Fruit fly (Drosophila melanogaster) whole organism, embryonic: ENCODE data around the gene CG5381.

Experiments
- Aef1 ChIP-seq: fragments of 200-800 bp; sonication (Bioruptor generic); IDR thresholded peaks from 3 replicates; pipeline ENCODE4 v1.3.6; 2022; ENCODE audit warnings: missing biosample characterization, missing genetic modification characterization
- Bgb ChIP-seq: fragments of 200-800 bp; sonication (Bioruptor generic); IDR thresholded peaks from 2 replicates; pipeline ENCODE4 v1.3.6; 2022; ENCODE audit warnings: missing biosample characterization, missing genetic modification characterization; ENCODE audit not compliant: partially characterized antibody
- C15 ChIP-seq: fragments of 200-800 bp; sonication (Bioruptor generic); IDR thresholded peaks from 3 replicates; pipeline ENCODE4 v1.3.6; 2022; ENCODE audit warnings: missing biosample characterization, missing genetic modification characterization
- CG10462 ChIP-seq: fragments of 200-800 bp; sonication (Bioruptor generic); optimal IDR thresholded peaks from 2 replicates; lab custom pipeline; 2016; ENCODE audit warnings: missing biosample characterization, missing genetic modification characterization
- CG10543 ChIP-seq: fragments of 200-800 bp; sonication (Bioruptor generic); optimal IDR thresholded peaks from 3 replicates; lab custom pipeline; 2017; ENCODE audit warnings: missing biosample characterization, mild to moderate bottlenecking, missing genetic modification characterization, moderate library complexity
- CG11560 ChIP-seq: fragments of 200-800 bp; sonication (Bioruptor generic); IDR thresholded peaks from 3 replicates; pipeline ENCODE4 v1.3.6; 2022; ENCODE audit warnings: missing biosample characterization, missing genetic modification characterization
- CG12659 ChIP-seq: fragments of 200-800 bp; sonication (Bioruptor generic); optimal IDR thresholded peaks from 3 replicates; lab custom pipeline; 2017; ENCODE audit warnings: mild to moderate bottlenecking, missing biosample characterization, missing genetic modification reagents, missing genetic modification characterization
- CG14667 ChIP-seq: fragments of 200-800 bp; sonication (Bioruptor generic); IDR thresholded peaks from 2 replicates; pipeline ENCODE4 v1.3.6; 2022; ENCODE audit warnings: missing biosample characterization, missing genetic modification characterization
- CG15514 ChIP-seq: fragments of 200-800 bp; sonication (Bioruptor generic); optimal IDR thresholded peaks from 3 replicates; lab custom pipeline; 2017; ENCODE audit warnings: missing biosample characterization, missing genetic modification characterization, mild to moderate bottlenecking, moderate library complexity, missing genetic modification reagents
- CG17186 ChIP-seq: fragments of 200-800 bp; sonication (Bioruptor generic); optimal IDR thresholded peaks from 3 replicates; lab custom pipeline; 2017; ENCODE audit warnings: missing biosample characterization, missing genetic modification reagents, missing genetic modification characterization
- CG17829 ChIP-seq: fragments of 200-800 bp; optimal IDR thresholded peaks from 2 replicates; lab custom pipeline; 2019; ENCODE audit warnings: missing biosample characterization, mild to moderate bottlenecking, missing genetic modification characterization, moderate library complexity
- CG2116 ChIP-seq: fragments of 200-800 bp; sonication (Bioruptor generic); optimal IDR thresholded peaks from 3 replicates; lab custom pipeline; 2018; ENCODE audit warnings: missing biosample characterization, mild to moderate bottlenecking, missing genetic modification characterization
- CG31388 ChIP-seq: fragments of 200-800 bp; sonication (Bioruptor generic); optimal IDR thresholded peaks from 2 replicates; lab custom pipeline; 2016; ENCODE audit warnings: missing biosample characterization, missing genetic modification characterization
- CG32767 ChIP-seq: fragments of 200-800 bp; sonication (Bioruptor generic); IDR thresholded peaks from 2 replicates; pipeline ENCODE4 v1.3.6; 2022; ENCODE audit warnings: missing biosample characterization, missing genetic modification characterization
- CG33557 ChIP-seq: fragments of 200-800 bp; sonication (Bioruptor generic); optimal IDR thresholded peaks from 2 replicates; lab custom pipeline; 2019; ENCODE audit warnings: missing biosample characterization, mild to moderate bottlenecking, missing genetic modification characterization, moderate library complexity
- CG3995 ChIP-seq: fragments of 200-800 bp; sonication (Bioruptor generic); optimal IDR thresholded peaks from 3 replicates; lab custom pipeline; 2016; ENCODE audit warnings: missing biosample characterization, missing genetic modification characterization
- CG9437 ChIP-seq: fragments of 200-800 bp; sonication (Bioruptor generic); optimal IDR thresholded peaks from 2 replicates; lab custom pipeline; 2018; ENCODE audit warnings: missing biosample characterization, mild to moderate bottlenecking, missing genetic modification characterization
- Dip3 ChIP-seq: fragments of 200-800 bp; sonication (Bioruptor generic); optimal IDR thresholded peaks from 3 replicates; lab custom pipeline; 2016; ENCODE audit warnings: missing biosample characterization, missing genetic modification characterization
- Dll ChIP-seq: fragments of 200-800 bp; sonication (Bioruptor generic); IDR thresholded peaks from 4 replicates; pipeline ENCODE4 v1.3.6; 2022; ENCODE audit warnings: missing biosample characterization, missing genetic modification characterization; ENCODE audit not compliant: partially characterized antibody
- Drgx ChIP-seq: fragments of 200-800 bp; sonication (Bioruptor generic); IDR thresholded peaks from 2 replicates; pipeline ENCODE4 v1.3.6; 2022; ENCODE audit warnings: missing biosample characterization, missing genetic modification characterization
- E2f2 ChIP-seq: fragments of 200-800 bp; sonication (Bioruptor generic); IDR thresholded peaks from 2 replicates; pipeline ENCODE4 v1.3.6; 2022; ENCODE audit warnings: missing biosample characterization, missing genetic modification characterization
- ERR ChIP-seq: fragments of 200-800 bp; sonication (Bioruptor generic); optimal IDR thresholded peaks from 2 replicates; lab custom pipeline; 2016; ENCODE audit warnings: missing biosample characterization, missing genetic modification characterization
- Ets65A ChIP-seq: fragments of 200-800 bp; sonication (Bioruptor generic); peaks from one replicate; lab custom pipeline; 2016; ENCODE audit warnings: missing biosample characterization, missing genetic modification characterization
- H2.0 ChIP-seq: fragments of 200-800 bp; sonication (Bioruptor generic); IDR thresholded peaks from 2 replicates; pipeline ENCODE4 v1.3.6; 2022; ENCODE audit warnings: missing biosample characterization, missing genetic modification characterization
- Hr39 ChIP-seq: fragments of >200 bp; optimal IDR thresholded peaks from 2 replicates; lab custom pipeline; 2017
- Kr ChIP-seq: fragments of 200-800 bp; sonication (Bioruptor generic); optimal IDR thresholded peaks from 2 replicates; lab custom pipeline; 2017; ENCODE audit warnings: missing biosample characterization, mild to moderate bottlenecking, missing genetic modification characterization
- MBD-R2 ChIP-seq: fragments of 200-800 bp; sonication (Bioruptor generic); IDR thresholded peaks from 2 replicates; pipeline ENCODE4 v1.3.6; 2022; ENCODE audit warnings: missing biosample characterization, missing genetic modification characterization
- Pdp1 ChIP-seq, 2 experiments: fragments of 200-800 bp; sonication (Bioruptor generic); optimal IDR thresholded peaks; 3 replicates each; lab custom pipeline; 2016; ENCODE audit warnings: missing biosample characterization in 2 of 2, missing genetic modification characterization in 2 of 2, mild to moderate bottlenecking in 1 of 2, moderate library complexity in 1 of 2
- Scr ChIP-seq: fragments of 200-800 bp; sonication (Bioruptor generic); IDR thresholded peaks from 2 replicates; pipeline ENCODE4 v1.3.6; 2022; ENCODE audit warnings: missing biosample characterization, missing genetic modification characterization; ENCODE audit not compliant: partially characterized antibody
- Usf ChIP-seq: fragments of 200-800 bp; sonication (Bioruptor generic); optimal IDR thresholded peaks from 2 replicates; lab custom pipeline; 2017; ENCODE audit warnings: missing genotype, missing biosample characterization, missing genetic modification characterization
- al ChIP-seq: fragments of 200-800 bp; sonication (Bioruptor generic); IDR thresholded peaks from 2 replicates; pipeline ENCODE4 v1.3.6; 2022; ENCODE audit warnings: missing biosample characterization, missing genetic modification characterization
- bab2 ChIP-seq: fragments of 200-800 bp; sonication (Bioruptor generic); optimal IDR thresholded peaks from 2 replicates; lab custom pipeline; 2016; ENCODE audit warnings: missing biosample characterization, missing genetic modification characterization
- bigmax ChIP-seq: fragments of 200-800 bp; sonication (Bioruptor generic); optimal IDR thresholded peaks from 2 replicates; lab custom pipeline; 2018; ENCODE audit warnings: missing biosample characterization, mild to moderate bottlenecking, missing genetic modification characterization
- ci ChIP-seq: fragments of 200-800 bp; sonication (Bioruptor generic); IDR thresholded peaks from 3 replicates; pipeline ENCODE4 v1.3.6; 2022; ENCODE audit warnings: missing biosample characterization, missing genetic modification characterization
- da ChIP-seq: fragments of 200-800 bp; sonication (Bioruptor generic); optimal IDR thresholded peaks from 2 replicates; lab custom pipeline; 2016; ENCODE audit warnings: missing biosample characterization, missing genetic modification characterization
- dmrt11E ChIP-seq: fragments of 200-800 bp; sonication (Bioruptor generic); optimal IDR thresholded peaks from 3 replicates; lab custom pipeline; 2018; ENCODE audit warnings: missing biosample characterization, mild to moderate bottlenecking, missing genetic modification characterization, moderate library complexity
- gce ChIP-seq: fragments of 200-800 bp; sonication (Bioruptor generic); IDR thresholded peaks from 3 replicates; pipeline ENCODE4 v1.3.6; 2022; ENCODE audit warnings: missing biosample characterization, missing genetic modification characterization
- grau ChIP-seq: fragments of 200-800 bp; optimal IDR thresholded peaks from 3 replicates; lab custom pipeline; 2019; ENCODE audit warnings: missing biosample characterization, mild to moderate bottlenecking, missing genetic modification characterization, moderate library complexity
- gro ChIP-seq: fragments of 200-800 bp; sonication (Bioruptor generic); optimal IDR thresholded peaks from 2 replicates; lab custom pipeline; 2016; ENCODE audit warnings: missing biosample characterization, missing genetic modification characterization
- lbe ChIP-seq: fragments of 200-800 bp; sonication (Bioruptor generic); optimal IDR thresholded peaks from 2 replicates; lab custom pipeline; 2016; ENCODE audit warnings: missing biosample characterization, mild to moderate bottlenecking, missing genetic modification characterization
- nom ChIP-seq: fragments of 200-800 bp; sonication (Bioruptor generic); optimal IDR thresholded peaks from 2 replicates; lab custom pipeline; 2017; ENCODE audit warnings: missing biosample characterization, missing genetic modification characterization, mild to moderate bottlenecking, moderate library complexity, missing genetic modification reagents
- prd ChIP-seq, 3 experiments: fragments of >200 bp in 2 of 3; fragments of 200-800 bp in 1 of 3; sonication (Bioruptor generic) in 1 of 3; optimal IDR thresholded peaks in 2 of 3; IDR thresholded peaks in 1 of 3; 2 replicates in 2 of 3; 3 replicates in 1 of 3; pipeline versions ENCODE4 v1.3.6 to Lab custom; 2017 to 2022; ENCODE audit warnings: missing biosample characterization in 1 of 3, missing genetic modification characterization in 1 of 3
- pzg ChIP-seq: fragments of 200-800 bp; sonication (Bioruptor generic); optimal IDR thresholded peaks from 3 replicates; lab custom pipeline; 2018; ENCODE audit warnings: missing biosample characterization, mild to moderate bottlenecking, missing genetic modification characterization, moderate library complexity
- row ChIP-seq: fragments of 200-800 bp; sonication (Bioruptor generic); IDR thresholded peaks from 3 replicates; pipeline ENCODE4 v1.3.6; 2022; ENCODE audit warnings: missing biosample characterization, missing genetic modification characterization
- sens ChIP-seq: fragments of 200-800 bp; sonication (Bioruptor generic); peaks from one replicate; lab custom pipeline; 2016; ENCODE audit warnings: missing biosample characterization, missing genetic modification characterization
- slou ChIP-seq: fragments of 200-800 bp; sonication (Bioruptor generic); optimal IDR thresholded peaks from 3 replicates; lab custom pipeline; 2016; ENCODE audit warnings: missing biosample characterization, missing genetic modification characterization
- ssp ChIP-seq: fragments of 200-800 bp; sonication (Bioruptor generic); IDR thresholded peaks from 2 replicates; pipeline ENCODE4 v1.3.6; 2022; ENCODE audit warnings: missing biosample characterization, missing genetic modification characterization
- sug ChIP-seq: fragments of 200-800 bp; optimal IDR thresholded peaks from 2 replicates; lab custom pipeline; 2019; ENCODE audit warnings: missing biosample characterization, mild to moderate bottlenecking, missing genetic modification characterization, moderate library complexity
- tio ChIP-seq: fragments of 200-800 bp; sonication (Bioruptor generic); optimal IDR thresholded peaks from 2 replicates; lab custom pipeline; 2017; ENCODE audit warnings: missing biosample characterization, missing genetic modification characterization, inconsistent platforms
- wek ChIP-seq: fragments of 200-800 bp; sonication (Bioruptor generic); optimal IDR thresholded peaks from 3 replicates; lab custom pipeline; 2018; ENCODE audit warnings: missing biosample characterization, mild to moderate bottlenecking, missing genetic modification characterization, moderate library complexity
- zfh1 ChIP-seq: fragments of 200-800 bp; sonication (Bioruptor generic); IDR thresholded peaks from 3 replicates; pipeline ENCODE4 v1.3.6; 2022; ENCODE audit warnings: missing biosample characterization, missing genetic modification characterization

Gene CG5381

dm6 chr2L:10366525-10366924 is 43.6 kb upstream of the CG5381 start, which contains the start of gene CG5056 (continued):
- TF ChIP-seq Drgx (GFP tag; lab: Robert Waterston, UW) (no peak), da (GFP tag; lab: Kevin White, UChicago) (no peak), CG17186 (peak; percentile 48), Ets65A (GFP tag; lab: Kevin White, UChicago) (no peak), Dip3 (GFP tag; lab: Kevin White, UChicago) (no peak), CG17829 (tag; lab: Kevin White, UChicago) (peak; percentile 47), Hr39 (lab: Kevin White, UChicago) (no peak), row (GFP tag; lab: Robert Waterston, UW) (peak; percentile 86), slou (GFP tag; lab: Kevin White, UChicago) (peak; percentile 27), Kr (GFP tag; lab: Kevin White, UChicago) (no peak), bab2 (no peak), gro (peak; percentile 1), CG3995 (GFP tag; lab: Kevin White, UChicago) (peak; percentile 7), MBD-R2 (GFP tag; lab: Robert Waterston, UW) (peak; percentile 85), dmrt11E (peak; percentile 13), CG31388 (GFP tag; lab: Kevin White, UChicago) (no peak), sens (peak; percentile 49), grau (tag; lab: Kevin White, UChicago) (peak; percentile 34), CG14667 (peak; percentile 30; the same call in 1 of the 2 replicates), tio (GFP tag; lab: Kevin White, UChicago) (no peak), Usf (GFP tag; lab: Kevin White, UChicago) (no peak), CG32767 (GFP tag; lab: Robert Waterston, UW) (peak; percentile 75), CG10462 (GFP tag; lab: Kevin White, UChicago) (no peak), Scr (GFP tag; lab: Robert Waterston, UW) (peak; percentile 26; the same call in 1 of the 2 replicates), ERR (GFP tag; lab: Kevin White, UChicago) (no peak), E2f2 (GFP tag; lab: Robert Waterston, UW) (no peak), H2.0 (GFP tag; lab: Robert Waterston, UW) (no peak), CG10543 (GFP tag; lab: Kevin White, UChicago) (no peak), gce (no peak), bigmax (GFP tag; lab: Kevin White, UChicago) (peak; percentile 69), nom (GFP tag; lab: Kevin White, UChicago) (peak; percentile 44), prd (optimal IDR thresholded peaks at IDR 0.05; lab: Kevin White, UChicago) (no peak), prd (GFP tag; IDR thresholded peaks at IDR 0.05; lab: Robert Waterston, UW) (no peak; the same call in 2 of the 3 replicates), ssp (GFP tag; lab: Robert Waterston, UW) (peak; percentile 39; the same call in 1 of the 2 replicates), CG33557 (GFP tag; lab: Kevin White, UChicago) (no peak), lbe (GFP tag; lab: Kevin White, UChicago) (peak; percentile 21), zfh1 (no peak), al (GFP tag; lab: Robert Waterston, UW) (no peak; the same call in 1 of the 2 replicates), ci (GFP tag; lab: Robert Waterston, UW) (peak; percentile 23; the same call in 1 of the 3 replicates), Pdp1 (GFP tag; optimal IDR thresholded peaks at IDR 0.05; lab: Kevin White, UChicago) (peak in 1 of 2 experiments; percentile 88), CG15514 (GFP tag; lab: Kevin White, UChicago) (peak; percentile 31), Bgb (GFP tag; lab: Robert Waterston, UW) (no peak; the same call in 1 of the 2 replicates), pzg (peak; percentile 88), CG9437 (no peak), sug (tag; lab: Kevin White, UChicago) (peak; percentile 37), CG11560 (tag; lab: Robert Waterston, UW) (no peak), Dll (GFP tag; lab: Robert Waterston, UW) (peak; percentile 28; the same call in 1 of the 4 replicates), wek (GFP tag; lab: Kevin White, UChicago) (no peak), CG12659 (GFP tag; lab: Kevin White, UChicago) (peak; percentile 75), Aef1 (GFP tag; lab: Robert Waterston, UW) (no peak), C15 (GFP tag; lab: Robert Waterston, UW) (no peak), CG2116 (GFP tag; lab: Kevin White, UChicago) (peak; percentile 56)
